Fruit fly (Drosophila melanogaster) S2 (cell line): ENCODE results near the gene Sh.

Experiments used
- CG8478 ChIP-seq: fragments of >200 bp; optimal IDR thresholded peaks from 2 replicates; lab custom pipeline; 2018
- CTCF ChIP-seq, 2 experiments: fragments of >200 bp; optimal IDR thresholded peaks; 2 replicates each; lab custom pipeline; 2018

- TF ChIP-seq CG8478 (lab: Kevin White, UChicago) = no peak
- no peak for TF ChIP-seq CTCF (optimal IDR thresholded peaks at IDR 0.05; lab: Kevin White, UChicago)
These were observed 27.3 kb upstream of the Sh start, which contains the start of gene Swt1 for dm6 chrX:18090333-18090732.
